Worm (Caenorhabditis elegans) whole organism, young adult: Measurements from ENCODE around the gene gly-3.

ENCODE experiments used
- B0019.2 ChIP-seq: fragments of 200-800 bp; sonication (Bioruptor generic); conservative IDR thresholded peaks from 2 replicates; pipeline ENCODE4 v1.3.6; 2022; ENCODE audit warnings: missing genetic modification reagents, missing genetic modification characterization, missing compliant biosample characterization
- B0336.3 ChIP-seq: fragments of 200-800 bp; sonication (Bioruptor generic); IDR thresholded peaks from 2 replicates; pipeline ENCODE4 v1.3.6; 2022; ENCODE audit warnings: missing genetic modification characterization, missing compliant biosample characterization
- C06A6.2 ChIP-seq: fragments of 200-800 bp; sonication (Bioruptor generic); conservative IDR thresholded peaks from 2 replicates; pipeline ENCODE4 v1.3.6; 2022; ENCODE audit warnings: missing genetic modification characterization, missing compliant biosample characterization
- F23B12.7 ChIP-seq: sonication (generic microtip); optimal IDR thresholded peaks from 2 replicates; lab custom pipeline; 2017; ENCODE audit warnings: missing genetic modification characterization, mild to moderate bottlenecking, missing compliant biosample characterization, antibody characterized with exemption, moderate library complexity; ENCODE audit not compliant: insufficient read depth
- F55B11.4 ChIP-seq: sonication (generic microtip); optimal IDR thresholded peaks from 2 replicates; lab custom pipeline; 2016; ENCODE audit warnings: missing compliant biosample characterization, missing genetic modification characterization, borderline replicate concordance; ENCODE audit not compliant: insufficient read depth
- K11D2.4 ChIP-seq: fragments of 200-800 bp; sonication (Bioruptor generic); IDR thresholded peaks from 2 replicates; pipeline ENCODE4 v1.3.6; 2022; ENCODE audit warnings: missing genetic modification reagents, missing genetic modification characterization, missing compliant biosample characterization
- Y53F4B.3 ChIP-seq: fragments of 200-800 bp; sonication (Bioruptor generic); IDR thresholded peaks from 2 replicates; pipeline ENCODE4 v1.3.6; 2022; ENCODE audit warnings: missing genetic modification reagents, missing genetic modification characterization, missing compliant biosample characterization
- Y95B8A.8 ChIP-seq: fragments of 200-800 bp; sonication (Bioruptor generic); IDR thresholded peaks from 2 replicates; pipeline ENCODE4 v1.3.6; 2022; ENCODE audit warnings: missing genetic modification reagents, missing genetic modification characterization, missing compliant biosample characterization
- ama-1 ChIP-seq, 3 experiments: fragments of 150-350 bp in 1 of 3; sonication (generic microtip) in 2 of 3; optimal IDR thresholded peaks; 2 replicates each; lab custom pipeline; 2014 to 2018; ENCODE audit warnings: missing biosample characterization in 2 of 3, missing genetic modification characterization in 2 of 3, missing genetic modification reagents in 2 of 3
- attf-6 ChIP-seq: fragments of 200-800 bp; sonication (Bioruptor generic); IDR thresholded peaks from 2 replicates; pipeline ENCODE4 v1.3.6; 2022; ENCODE audit warnings: missing genetic modification reagents, missing genetic modification characterization, missing compliant biosample characterization
- ceh-27 ChIP-seq: fragments of 200-800 bp; sonication (Bioruptor generic); optimal IDR thresholded peaks from 2 replicates; lab custom pipeline; 2018; ENCODE audit warnings: mild to moderate bottlenecking, missing genetic modification characterization, moderate library complexity, missing compliant biosample characterization
- egl-44 ChIP-seq: fragments of 200-800 bp; sonication (Bioruptor generic); IDR thresholded peaks from 2 replicates; pipeline ENCODE4 v1.3.6; 2022; ENCODE audit warnings: missing genetic modification reagents, missing genetic modification characterization, missing compliant biosample characterization
- hlh-12 ChIP-seq: sonication (generic microtip); optimal IDR thresholded peaks from 2 replicates; lab custom pipeline; 2016; ENCODE audit warnings: missing genetic modification characterization, missing compliant biosample characterization
- let-526 ChIP-seq: fragments of 200-800 bp; sonication (Bioruptor generic); IDR thresholded peaks from 2 replicates; pipeline ENCODE4 v1.3.6; 2022; ENCODE audit warnings: missing genetic modification reagents, missing genetic modification characterization, missing compliant biosample characterization
- let-607 ChIP-seq, 2 experiments: fragments of 200-800 bp in 1 of 2; sonication (Bioruptor generic) in 1 of 2; sonication (generic microtip) in 1 of 2; optimal IDR thresholded peaks; 2 replicates each; lab custom pipeline; 2016 to 2018; ENCODE audit warnings: mild to moderate bottlenecking in 2 of 2, missing compliant biosample characterization in 2 of 2, missing genetic modification characterization in 2 of 2, moderate library complexity in 2 of 2, missing genotype in 1 of 2
- lin-26 ChIP-seq: fragments of 200-800 bp; sonication (Bioruptor generic); IDR thresholded peaks from 2 replicates; pipeline ENCODE4 v1.3.6; 2022; ENCODE audit warnings: missing genetic modification reagents, missing genetic modification characterization, missing compliant biosample characterization
- lin-40 ChIP-seq: sonication (generic microtip); optimal IDR thresholded peaks from 2 replicates; lab custom pipeline; 2016; ENCODE audit warnings: missing genetic modification characterization, mild to moderate bottlenecking, missing compliant biosample characterization, missing genotype, missing genetic modification reagents
- mxl-1 ChIP-seq: sonication (generic microtip); optimal IDR thresholded peaks from 2 replicates; lab custom pipeline; 2016; ENCODE audit warnings: missing genetic modification characterization, missing compliant biosample characterization
- nfya-1 ChIP-seq: sonication (generic microtip); optimal IDR thresholded peaks from 2 replicates; lab custom pipeline; 2017; ENCODE audit warnings: antibody characterized with exemption, missing compliant biosample characterization, missing genetic modification characterization, borderline replicate concordance; ENCODE audit not compliant: insufficient read depth
- nhr-179 ChIP-seq: sonication (generic microtip); optimal IDR thresholded peaks from 2 replicates; lab custom pipeline; 2016; ENCODE audit warnings: mild to moderate bottlenecking, missing genetic modification characterization, missing compliant biosample characterization
- nhr-80 ChIP-seq: sonication (generic microtip); optimal IDR thresholded peaks from 2 replicates; lab custom pipeline; 2016; ENCODE audit warnings: missing genetic modification characterization, missing compliant biosample characterization
- nhr-90 ChIP-seq: sonication (generic microtip); optimal IDR thresholded peaks from 2 replicates; lab custom pipeline; 2016; ENCODE audit warnings: missing genotype, mild to moderate bottlenecking, missing genetic modification characterization, missing compliant biosample characterization
- somi-1 ChIP-seq: fragments of 200-800 bp; sonication (Bioruptor generic); optimal IDR thresholded peaks from 2 replicates; lab custom pipeline; 2018; ENCODE audit warnings: mild to moderate bottlenecking, missing genetic modification characterization, missing compliant biosample characterization
- sptf-2 ChIP-seq: fragments of 200-800 bp; sonication (Bioruptor generic); optimal IDR thresholded peaks from 2 replicates; lab custom pipeline; 2018; ENCODE audit warnings: mild to moderate bottlenecking, missing genetic modification characterization, missing compliant biosample characterization
- ztf-22 ChIP-seq: fragments of 200-800 bp; sonication (Bioruptor generic); optimal IDR thresholded peaks from 2 replicates; lab custom pipeline; 2018; ENCODE audit warnings: mild to moderate bottlenecking, missing genetic modification characterization, moderate library complexity, missing compliant biosample characterization
- ztf-25 ChIP-seq: fragments of 200-800 bp; sonication (Bioruptor generic); IDR thresholded peaks from 2 replicates; pipeline ENCODE4 v1.3.6; 2022; ENCODE audit warnings: missing genetic modification reagents, missing genetic modification characterization, missing compliant biosample characterization
- ztf-3 ChIP-seq: fragments of 200-800 bp; sonication (Bioruptor generic); optimal IDR thresholded peaks from 2 replicates; lab custom pipeline; 2018; ENCODE audit warnings: mild to moderate bottlenecking, missing genetic modification characterization, missing compliant biosample characterization

The gly-3 gene

DNA sequence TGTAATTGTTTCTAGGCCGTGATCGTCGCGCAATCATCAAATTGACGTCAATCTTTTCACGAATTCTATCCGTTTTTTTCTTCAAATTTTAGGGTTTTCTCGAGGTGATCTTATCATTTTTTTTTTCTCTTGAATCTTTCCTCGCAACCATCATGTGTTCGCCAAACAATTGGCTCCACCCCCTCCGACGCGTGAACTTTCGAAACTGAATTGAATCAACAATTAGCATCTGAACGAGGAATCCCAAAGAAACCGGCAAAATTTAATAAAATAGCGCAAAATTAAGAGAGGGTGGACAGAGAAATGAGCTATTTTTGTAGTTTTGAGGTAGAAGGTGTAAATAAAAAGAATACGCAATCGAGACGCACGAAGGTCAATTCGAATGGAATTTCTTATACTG, 44.8 kb downstream of the gly-3 start:
- no peak for TF ChIP-seq attf-6 (GFP tag; lab: Robert Waterston, UW)
- no peak for TF ChIP-seq Y95B8A.8 (GFP tag; lab: Robert Waterston, UW)
- TF ChIP-seq lin-40: peak; percentile 31
- TF ChIP-seq nhr-90 (tag; lab: Kevin White, UChicago): no peak
- TF ChIP-seq nfya-1 (tag; lab: Kevin White, UChicago): no peak
- TF ChIP-seq ztf-25 (GFP tag; lab: Robert Waterston, UW): no peak
- TF ChIP-seq ztf-22 (GFP tag; lab: Kevin White, UChicago): no peak
- peak; percentile 5 for TF ChIP-seq somi-1 (GFP tag; lab: Kevin White, UChicago)
- TF ChIP-seq ama-1 (optimal IDR thresholded peaks at IDR 0.05; lab: Kevin White, UChicago): no peak
- no peak for TF ChIP-seq ama-1 (GFP tag; optimal IDR thresholded peaks at IDR 0.05; lab: Kevin White, UChicago)
- peak; percentile 34; the same call in 1 of the 2 replicates for TF ChIP-seq lin-26
- TF ChIP-seq C06A6.2 (GFP tag; lab: Robert Waterston, UW): no peak
- TF ChIP-seq let-607 (tag; optimal IDR thresholded peaks at IDR 0.05; lab: Kevin White, UChicago): no peak
- TF ChIP-seq ceh-27 (GFP tag; lab: Kevin White, UChicago): no peak
- TF ChIP-seq sptf-2: no peak
- no peak for TF ChIP-seq B0019.2
- TF ChIP-seq Y53F4B.3 (GFP tag; lab: Robert Waterston, UW): no peak
- no peak for TF ChIP-seq K11D2.4 (GFP tag; lab: Robert Waterston, UW)
- no peak for TF ChIP-seq mxl-1 (tag; lab: Kevin White, UChicago)
- no peak for TF ChIP-seq F55B11.4 (tag; lab: Kevin White, UChicago)
- no peak for TF ChIP-seq nhr-179 (tag; lab: Kevin White, UChicago)

- no peak for TF ChIP-seq egl-44 (GFP tag; lab: Robert Waterston, UW)
- TF ChIP-seq F23B12.7 (tag; lab: Kevin White, UChicago): no peak
- TF ChIP-seq let-526 (GFP tag; lab: Robert Waterston, UW): no peak
- TF ChIP-seq B0336.3 (GFP tag; lab: Robert Waterston, UW): no peak
Observed at ce11 chrIII:7866189-7866588, 51.4 kb downstream of the gly-3 start, which contains the start of gene cup-4. Gene cup-4 (plus strand): TSS chrIII:7866489.

ce11 chrIII:7865238-7865761, 52.3 kb downstream of the gly-3 start, which contains the start of gene slc-17.3:
Gene slc-17.3 (minus strand): TSS chrIII:7865288.
- no peak for TF ChIP-seq nhr-90 (tag; lab: Kevin White, UChicago)
- TF ChIP-seq nhr-80 (tag; lab: Kevin White, UChicago): peak; percentile 61
- TF ChIP-seq hlh-12 (tag; lab: Kevin White, UChicago): no peak
- no peak for TF ChIP-seq mxl-1 (tag; lab: Kevin White, UChicago)
- no peak for TF ChIP-seq ztf-3 (GFP tag; lab: Kevin White, UChicago)
- TF ChIP-seq, all 124 proteins: peak for 1
